Fruit fly (Drosophila melanogaster): ENCODE results near the gene Pgant6.

The Pgant6 gene

dm6 chr3L:2773968-2774461 lies 8.0 kb upstream of the Pgant6 start, which contains the start of the genes CG12093 and Atg2 (continued):
- no peak for TF ChIP-seq h (optimal IDR thresholded peaks at IDR 0.05)
- peak; percentile 91 for TF ChIP-seq stc (GFP tag; IDR thresholded peaks at IDR 0.05)
- no peak for TF ChIP-seq sna (GFP tag; IDR thresholded peaks at IDR 0.05; ENCODE audit: partially characterized antibody)
- peak; percentile 74 for TF ChIP-seq BtbVII (GFP tag; optimal IDR thresholded peaks at IDR 0.05)
- TF ChIP-seq CG11456 (GFP tag; IDR thresholded peaks at IDR 0.05), result peak; percentile 96
- TF ChIP-seq Elba2 (GFP tag; optimal IDR thresholded peaks at IDR 0.05), result peak; percentile 47
- no peak for TF ChIP-seq Deaf1 (tag; optimal IDR thresholded peaks at IDR 0.05)
- TF ChIP-seq shn (GFP tag; optimal IDR thresholded peaks at IDR 0.05), result peak; percentile 71
- TF ChIP-seq Ssrp (tag; optimal IDR thresholded peaks at IDR 0.05), result peak; percentile 93
- no peak for TF ChIP-seq sd (tag; optimal IDR thresholded peaks at IDR 0.05)
- TF ChIP-seq Doc2 (GFP tag; IDR thresholded peaks at IDR 0.05), result peak; percentile 78
- TF ChIP-seq CG12391 (tag; optimal IDR thresholded peaks at IDR 0.05), result peak; percentile 96
- TF ChIP-seq cato (GFP tag; optimal IDR thresholded peaks at IDR 0.05; ENCODE audit: borderline replicate concordance), result peak; percentile 89
- TF ChIP-seq chif (GFP tag; optimal IDR thresholded peaks at IDR 0.05), result peak; percentile 70 to 79
- TF ChIP-seq B-H2 (GFP tag; optimal IDR thresholded peaks at IDR 0.05), result peak; percentile 90
- peak; percentile 85 for TF ChIP-seq lbe (GFP tag; optimal IDR thresholded peaks at IDR 0.05)
- TF ChIP-seq zfh2 (GFP tag; optimal IDR thresholded peaks at IDR 0.05), result peak; percentile 91
- peak; percentile 97 for TF ChIP-seq Xbp1 (GFP tag; optimal IDR thresholded peaks at IDR 0.05)
- no peak; the same call in 1 of the 2 replicates for TF ChIP-seq CG4360 (GFP tag; IDR thresholded peaks at IDR 0.05)
- peak; percentile 51 for TF ChIP-seq CG17802 (tag; optimal IDR thresholded peaks at IDR 0.05)
- TF ChIP-seq ranshi (GFP tag; IDR thresholded peaks at IDR 0.05), result peak; percentile 89
- TF ChIP-seq hb (GFP tag; IDR thresholded peaks at IDR 0.05; ENCODE audit: partially characterized antibody), result no peak
- no peak for TF ChIP-seq Dll (GFP tag; IDR thresholded peaks at IDR 0.05; ENCODE audit: partially characterized antibody)
- TF ChIP-seq tio (GFP tag; optimal IDR thresholded peaks at IDR 0.05), result no peak
- TF ChIP-seq CG10147 (GFP tag; optimal IDR thresholded peaks at IDR 0.05), result peak; percentile 83
- peak; percentile 78 for TF ChIP-seq D19A (tag; optimal IDR thresholded peaks at IDR 0.05)
- peak; percentile 94 for TF ChIP-seq CG9215 (GFP tag; IDR thresholded peaks at IDR 0.05)
- peak; percentile 61; the same call in 1 of the 2 replicates for TF ChIP-seq bowl (GFP tag; IDR thresholded peaks at IDR 0.05)
- TF ChIP-seq CG7786 (GFP tag; optimal IDR thresholded peaks at IDR 0.05), result peak; percentile 63
- TF ChIP-seq grn (GFP tag; optimal IDR thresholded peaks at IDR 0.05), result no peak
- peak; percentile 82 for TF ChIP-seq CG30020 (tag; optimal IDR thresholded peaks at IDR 0.05)
- TF ChIP-seq CG30403 (GFP tag; optimal IDR thresholded peaks at IDR 0.05), result peak; percentile 97
- TF ChIP-seq da (GFP tag; optimal IDR thresholded peaks at IDR 0.05), result peak; percentile 36
- peak; percentile 94 for TF ChIP-seq wdn (GFP tag; IDR thresholded peaks at IDR 0.05)
- peak; percentile 3 for TF ChIP-seq CG12236 (GFP tag; optimal IDR thresholded peaks at IDR 0.05)
- no peak for TF ChIP-seq fru (optimal IDR thresholded peaks at IDR 0.05)
- TF ChIP-seq CG7839 (tag; optimal IDR thresholded peaks at IDR 0.05), result peak; percentile 93
- peak; percentile 81 for TF ChIP-seq gfzf (GFP tag; optimal IDR thresholded peaks at IDR 0.05)
- peak; percentile 77 for TF ChIP-seq Nf-YA (GFP tag; IDR thresholded peaks at IDR 0.05)
- TF ChIP-seq dan (GFP tag; IDR thresholded peaks at IDR 0.05), result peak; percentile 51; the same call in 1 of the 2 replicates
- peak; percentile 79 for TF ChIP-seq odd (GFP tag; optimal IDR thresholded peaks at IDR 0.05)
- TF ChIP-seq CG4854 (GFP tag; optimal IDR thresholded peaks at IDR 0.05), result peak; percentile 74
- peak; percentile 93 for TF ChIP-seq al (GFP tag; IDR thresholded peaks at IDR 0.05)
- TF ChIP-seq CG1529 (GFP tag; optimal IDR thresholded peaks at IDR 0.05), result peak; percentile 80
- peak; percentile 88 for TF ChIP-seq Bteb2 (GFP tag; optimal IDR thresholded peaks at IDR 0.05)
- peak; percentile 41 for TF ChIP-seq Dp (GFP tag; optimal IDR thresholded peaks at IDR 0.05)
- peak; percentile 78 for TF ChIP-seq org-1 (GFP tag; optimal IDR thresholded peaks at IDR 0.05)
- peak; percentile 93 for TF ChIP-seq Drgx (GFP tag; IDR thresholded peaks at IDR 0.05)
- TF ChIP-seq phol (tag; optimal IDR thresholded peaks at IDR 0.05), result peak; percentile 92
- TF ChIP-seq CG11085 (GFP tag; IDR thresholded peaks at IDR 0.05), result peak; percentile 90
- peak; percentile 59 to 89 for TF ChIP-seq crp (GFP tag; optimal IDR thresholded peaks at IDR 0.05)

Measured in whole organism, embryonic.